Worm (Caenorhabditis elegans): ENCODE data around the gene pax-1.

ce11 chrV:8263466-8263865, 38.7 kb downstream of the pax-1 start, which contains the start of gene C16D9.8:
- no peak for TF ChIP-seq ama-1 (optimal IDR thresholded peaks at IDR 0.05)
- no peak for TF ChIP-seq unc-39 (tag; optimal IDR thresholded peaks at IDR 0.05)
- TF ChIP-seq nhr-237 (tag; optimal IDR thresholded peaks at IDR 0.05), result no peak
